Fruit fly (Drosophila melanogaster) whole organism, prepupa: Measurements from ENCODE around the gene RhoGAPp190.

ENCODE experiments used
- Blimp-1 ChIP-seq: fragments of 200-800 bp; sonication (Bioruptor generic); optimal IDR thresholded peaks from 3 replicates; lab custom pipeline; 2017; ENCODE audit warnings: missing biosample characterization, missing genetic modification characterization, mild to moderate bottlenecking, moderate library complexity, missing genetic modification reagents
- CG10669 ChIP-seq: fragments of 200-800 bp; sonication (Bioruptor generic); optimal IDR thresholded peaks from 3 replicates; lab custom pipeline; 2018; ENCODE audit warnings: missing biosample characterization, mild to moderate bottlenecking, missing genetic modification characterization, moderate library complexity
- CG11294 ChIP-seq: fragments of 200-800 bp; sonication (Bioruptor generic); IDR thresholded peaks from 2 replicates; pipeline ENCODE4 v1.3.6; 2022; ENCODE audit warnings: missing biosample characterization, missing genetic modification characterization
- CG11902 ChIP-seq: fragments of 200-800 bp; sonication (Bioruptor generic); optimal IDR thresholded peaks from 3 replicates; lab custom pipeline; 2016; ENCODE audit warnings: missing biosample characterization, missing genetic modification characterization
- CG15336 ChIP-seq: fragments of 200-800 bp; sonication (Bioruptor generic); IDR thresholded peaks from 2 replicates; pipeline ENCODE4 v1.3.6; 2022; ENCODE audit warnings: missing biosample characterization, missing genetic modification characterization
- CG3032 ChIP-seq: fragments of 200-800 bp; optimal IDR thresholded peaks from 2 replicates; lab custom pipeline; 2019; ENCODE audit warnings: missing biosample characterization, mild to moderate bottlenecking, missing genetic modification characterization, moderate library complexity
- CG31627 ChIP-seq: fragments of 200-800 bp; sonication (Bioruptor generic); optimal IDR thresholded peaks from 3 replicates; lab custom pipeline; 2016; ENCODE audit warnings: missing biosample characterization, missing genetic modification characterization
- CG32006 ChIP-seq: fragments of 200-800 bp; sonication (Bioruptor generic); optimal IDR thresholded peaks from 3 replicates; lab custom pipeline; 2017; ENCODE audit warnings: missing biosample characterization, mild to moderate bottlenecking, missing genetic modification characterization
- CG3919 ChIP-seq: fragments of 200-800 bp; sonication (Bioruptor generic); optimal IDR thresholded peaks from 3 replicates; lab custom pipeline; 2016; ENCODE audit warnings: missing biosample characterization, missing genetic modification characterization
- CG4318 ChIP-seq: fragments of 200-800 bp; sonication (Bioruptor generic); optimal IDR thresholded peaks from 3 replicates; lab custom pipeline; 2017; ENCODE audit warnings: missing biosample characterization, mild to moderate bottlenecking, missing genetic modification characterization
- CG6276 ChIP-seq: fragments of 200-800 bp; sonication (Bioruptor generic); optimal IDR thresholded peaks from 2 replicates; lab custom pipeline; 2017; ENCODE audit warnings: missing biosample characterization, mild to moderate bottlenecking, missing genetic modification characterization
- CG6792 ChIP-seq: fragments of 200-800 bp; sonication (Bioruptor generic); optimal IDR thresholded peaks from 3 replicates; lab custom pipeline; 2016; ENCODE audit warnings: missing biosample characterization, missing genetic modification characterization
- CG6808 ChIP-seq: fragments of 200-800 bp; sonication (Bioruptor generic); optimal IDR thresholded peaks from 3 replicates; lab custom pipeline; 2017; ENCODE audit warnings: missing biosample characterization, missing genetic modification characterization, mild to moderate bottlenecking, moderate library complexity, missing genetic modification reagents
- CG8632 ChIP-seq: fragments of 200-800 bp; sonication (Bioruptor generic); optimal IDR thresholded peaks from 3 replicates; lab custom pipeline; 2016; ENCODE audit warnings: missing biosample characterization, missing genetic modification characterization
- Eip78C ChIP-seq: fragments of 200-800 bp; sonication (Bioruptor generic); peaks from one replicate; lab custom pipeline; 2016; ENCODE audit warnings: missing biosample characterization, missing genetic modification characterization
- Ets21C ChIP-seq: fragments of 200-800 bp; sonication (Bioruptor generic); optimal IDR thresholded peaks from 3 replicates; lab custom pipeline; 2016; ENCODE audit warnings: missing biosample characterization, missing genetic modification characterization
- Ets96B ChIP-seq: fragments of 200-800 bp; optimal IDR thresholded peaks from 2 replicates; lab custom pipeline; 2019; ENCODE audit warnings: missing biosample characterization, mild to moderate bottlenecking, missing genetic modification characterization, moderate library complexity
- Hr38 ChIP-seq: sonication (Bioruptor generic); optimal IDR thresholded peaks from 2 replicates; lab custom pipeline; 2016; ENCODE audit warnings: missing biosample characterization, missing genetic modification characterization
- Hr39 ChIP-seq: fragments of 200-800 bp; sonication (Bioruptor generic); optimal IDR thresholded peaks from 2 replicates; lab custom pipeline; 2016; ENCODE audit warnings: missing biosample characterization, missing genetic modification characterization
- Hr4 ChIP-seq: fragments of 200-800 bp; sonication (Bioruptor generic); optimal IDR thresholded peaks from 3 replicates; lab custom pipeline; 2016; ENCODE audit warnings: missing biosample characterization, missing genetic modification characterization
- Met ChIP-seq: fragments of 200-800 bp; sonication (Bioruptor generic); optimal IDR thresholded peaks from 3 replicates; lab custom pipeline; 2016; ENCODE audit warnings: missing biosample characterization, missing genetic modification characterization
- OdsH ChIP-seq: fragments of 200-800 bp; sonication (Bioruptor generic); optimal IDR thresholded peaks from 3 replicates; lab custom pipeline; 2016; ENCODE audit warnings: missing biosample characterization, missing genetic modification characterization
- Smox ChIP-seq: fragments of 200-800 bp; sonication (Bioruptor generic); optimal IDR thresholded peaks from 3 replicates; lab custom pipeline; 2016; ENCODE audit warnings: missing biosample characterization, missing genetic modification characterization
- Sox14 ChIP-seq: fragments of 200-800 bp; sonication (Bioruptor generic); optimal IDR thresholded peaks from 3 replicates; lab custom pipeline; 2016; ENCODE audit warnings: missing biosample characterization, missing genetic modification characterization
- cyc ChIP-seq: fragments of 200-800 bp; sonication (Bioruptor generic); optimal IDR thresholded peaks from 3 replicates; lab custom pipeline; 2016; ENCODE audit warnings: missing biosample characterization, missing genetic modification characterization
- dac ChIP-seq: fragments of 200-800 bp; sonication (Bioruptor generic); optimal IDR thresholded peaks from 2 replicates; lab custom pipeline; 2017; ENCODE audit warnings: missing biosample characterization, mild to moderate bottlenecking, missing genetic modification characterization
- dsx ChIP-seq: fragments of 200-800 bp; optimal IDR thresholded peaks from 3 replicates; lab custom pipeline; 2019; ENCODE audit warnings: missing biosample characterization, mild to moderate bottlenecking, missing genetic modification characterization, moderate library complexity; ENCODE audit not compliant: poor library complexity, severe bottlenecking
- fd59A ChIP-seq: fragments of 200-800 bp; sonication (Bioruptor generic); optimal IDR thresholded peaks from 2 replicates; lab custom pipeline; 2017; ENCODE audit warnings: missing biosample characterization, mild to moderate bottlenecking, missing genetic modification characterization, missing genetic modification reagents
- fd85E ChIP-seq: fragments of 200-800 bp; sonication (Bioruptor generic); optimal IDR thresholded peaks from 3 replicates; lab custom pipeline; 2016; ENCODE audit warnings: missing biosample characterization, missing genetic modification characterization
- lz ChIP-seq: fragments of 200-800 bp; sonication (Bioruptor generic); optimal IDR thresholded peaks from 3 replicates; lab custom pipeline; 2016; ENCODE audit warnings: missing biosample characterization, missing genetic modification characterization
- net ChIP-seq: fragments of 200-800 bp; sonication (Bioruptor generic); optimal IDR thresholded peaks from 3 replicates; lab custom pipeline; 2016; ENCODE audit warnings: missing biosample characterization, missing genetic modification characterization
- pdm3 ChIP-seq: fragments of 200-800 bp; sonication (Bioruptor generic); optimal IDR thresholded peaks from 3 replicates; lab custom pipeline; 2016; ENCODE audit warnings: missing biosample characterization, missing genetic modification characterization
- spab ChIP-seq: fragments of 200-800 bp; sonication (Bioruptor generic); optimal IDR thresholded peaks from 2 replicates; lab custom pipeline; 2017; ENCODE audit warnings: missing biosample characterization, mild to moderate bottlenecking, missing genetic modification characterization, missing genetic modification reagents
- ss ChIP-seq, 2 experiments: fragments of 200-800 bp; sonication (Bioruptor generic); optimal IDR thresholded peaks; 2 replicates in 1 of 2; 3 replicates in 1 of 2; lab custom pipeline; 2017 to 2018; ENCODE audit warnings: mild to moderate bottlenecking in 2 of 2, missing biosample characterization in 2 of 2, missing genetic modification characterization in 2 of 2, moderate library complexity in 1 of 2
- svp ChIP-seq: fragments of 200-800 bp; sonication (Bioruptor generic); peaks from one replicate; lab custom pipeline; 2016; ENCODE audit warnings: missing biosample characterization, missing genetic modification characterization
- topi ChIP-seq: fragments of 200-800 bp; sonication (Bioruptor generic); optimal IDR thresholded peaks from 3 replicates; lab custom pipeline; 2016; ENCODE audit warnings: missing biosample characterization, missing genetic modification characterization
- vri ChIP-seq: fragments of 200-800 bp; sonication (Bioruptor generic); optimal IDR thresholded peaks from 3 replicates; lab custom pipeline; 2016; ENCODE audit warnings: missing biosample characterization, mild to moderate bottlenecking, missing genetic modification characterization

The RhoGAPp190 gene

DNA sequence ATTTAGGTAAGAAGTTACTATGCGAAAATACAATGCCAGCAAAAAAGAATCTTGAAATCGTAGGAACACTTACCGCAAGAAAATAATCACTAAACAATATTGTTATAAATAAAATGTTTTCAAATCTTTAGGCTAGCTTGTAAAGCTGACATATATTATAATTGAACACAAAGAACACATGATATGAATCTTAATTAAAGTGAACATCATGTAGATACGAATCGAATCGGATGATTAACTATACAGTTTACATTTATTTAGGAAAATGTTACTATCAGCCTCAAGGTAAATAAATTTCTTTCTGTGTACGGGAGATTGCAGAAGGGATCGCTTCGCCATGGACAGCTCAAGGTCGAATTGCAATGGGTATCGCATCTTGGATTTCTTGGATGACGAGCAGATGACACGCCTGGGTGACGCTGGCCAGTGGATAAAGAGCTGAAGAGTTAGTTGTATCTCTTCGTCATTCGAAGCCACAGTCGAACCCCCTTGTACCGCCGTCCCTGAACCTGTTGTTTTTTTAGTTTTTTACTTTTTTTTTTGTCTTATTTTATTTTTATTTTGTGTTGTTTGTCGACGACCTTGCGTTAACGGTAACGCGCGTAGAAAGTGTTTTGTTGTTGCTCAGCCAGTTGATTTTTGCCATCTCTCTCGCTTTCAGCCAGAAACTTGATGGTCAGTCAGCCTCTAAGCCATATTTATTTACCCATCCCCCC is 25.7 kb upstream of the RhoGAPp190 start (continued):
- TF ChIP-seq dsx (GFP tag; lab: Kevin White, UChicago) (peak; percentile 18), svp (GFP tag; lab: Kevin White, UChicago) (peak; percentile 77), Eip78C (peak; percentile 88), Sox14 (GFP tag; lab: Kevin White, UChicago) (peak; percentile 2), lz (GFP tag; lab: Kevin White, UChicago) (peak; percentile 43), topi (peak; percentile 65), spab (GFP tag; lab: Kevin White, UChicago) (peak; percentile 26), Hr39 (peak; percentile 39), dac (GFP tag; lab: Kevin White, UChicago) (no peak), fd85E (GFP tag; lab: Kevin White, UChicago) (no peak), fd59A (GFP tag; lab: Kevin White, UChicago) (peak; percentile 20), net (GFP tag; lab: Kevin White, UChicago) (peak; percentile 45), CG6792 (GFP tag; lab: Kevin White, UChicago) (peak; percentile 57), Hr38 (no peak), Met (peak; percentile 64), CG32006 (GFP tag; lab: Kevin White, UChicago) (peak; percentile 66), CG6276 (GFP tag; lab: Kevin White, UChicago) (no peak), Ets21C (GFP tag; lab: Kevin White, UChicago) (no peak), ss (GFP tag; optimal IDR thresholded peaks at IDR 0.05; lab: Kevin White, UChicago) (peak; percentile 17 to 30), cyc (GFP tag; lab: Kevin White, UChicago) (peak; percentile 37), Hr4 (GFP tag; lab: Kevin White, UChicago) (peak; percentile 33), Blimp-1 (GFP tag; lab: Kevin White, UChicago) (no peak), CG3919 (GFP tag; lab: Kevin White, UChicago) (peak; percentile 59), pdm3 (GFP tag; lab: Kevin White, UChicago) (peak; percentile 51), Smox (peak; percentile 49), CG15336 (GFP tag; lab: Robert Waterston, UW) (peak; percentile 34; the same call in 1 of the 2 replicates), CG11902 (GFP tag; lab: Kevin White, UChicago) (peak; percentile 48), CG8632 (peak; percentile 48), CG4318 (GFP tag; lab: Kevin White, UChicago) (peak; percentile 17), CG10669 (GFP tag; lab: Kevin White, UChicago) (peak; percentile 54), CG31627 (GFP tag; lab: Kevin White, UChicago) (peak; percentile 14), OdsH (GFP tag; lab: Kevin White, UChicago) (peak; percentile 53), Ets96B (tag; lab: Kevin White, UChicago) (peak; percentile 29), CG11294 (GFP tag; lab: Robert Waterston, UW) (no peak), CG3032 (tag; lab: Kevin White, UChicago) (peak; percentile 55)
- TF ChIP-seq, all 60 proteins: peak for 44

DNA sequence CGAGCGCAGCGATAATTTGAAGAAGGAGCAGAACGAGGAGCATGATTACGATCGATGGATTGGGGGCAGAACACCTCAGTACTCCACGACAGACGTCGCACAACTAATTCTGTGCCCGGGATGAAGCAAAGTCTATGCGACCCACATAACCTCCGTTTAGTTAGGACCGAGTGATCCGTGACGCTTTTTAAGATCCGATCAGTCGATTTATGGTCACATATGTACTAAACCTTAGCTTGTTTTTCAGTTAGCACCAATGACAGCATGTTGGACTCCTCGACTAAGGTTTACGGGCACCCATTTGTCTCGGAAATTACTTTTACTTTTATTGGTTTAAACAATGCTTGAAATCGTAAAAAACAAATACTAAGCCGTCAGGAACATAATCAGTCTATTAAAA is 19.4 kb upstream of the RhoGAPp190 start, which contains the start of gene CG12990:
CG12990 (minus strand) TSS at position 101 of the 400 bp plus-strand sequence.
- no peak for TF ChIP-seq Met
- TF ChIP-seq spab (GFP tag; lab: Kevin White, UChicago): no peak
- no peak for TF ChIP-seq CG6808 (GFP tag; lab: Kevin White, UChicago)

DNA sequence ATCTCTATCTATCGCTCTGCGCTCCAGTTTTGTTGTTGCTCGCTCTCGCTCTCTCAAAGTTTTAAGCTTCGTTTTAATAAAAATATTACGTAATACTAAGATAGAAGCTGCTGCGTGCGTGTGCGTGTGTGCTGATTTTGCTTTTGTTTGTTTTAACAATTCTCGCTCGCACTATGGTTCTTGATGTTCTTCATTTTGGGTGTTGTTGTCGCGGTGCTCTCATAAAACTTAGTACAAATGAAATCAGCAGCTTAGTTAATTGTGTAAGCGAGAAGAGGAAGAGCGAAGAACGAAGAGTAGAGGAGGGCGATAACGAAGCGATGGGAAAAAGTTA is 6.7 kb upstream of the RhoGAPp190 start:
- TF ChIP-seq Met (no peak), vri (peak; percentile 88)
